Worm (Caenorhabditis elegans): ENCODE results near the gene T14G8.6.
A peak's percentile ranks its signal among the peaks of the same experiment; 100 is the strongest.

The T14G8.6 gene

ce11 chrX:12872022-12872888 is 9.6 kb upstream of the T14G8.6 start (continued):
- TF ChIP-seq F33H1.4 (GFP tag; IDR thresholded peaks at IDR 0.05) (no peak), F55B11.4 (tag; optimal IDR thresholded peaks at IDR 0.05; ENCODE audit: borderline replicate concordance, insufficient read depth) (no peak), nfya-2 (GFP tag; IDR thresholded peaks at IDR 0.05) (no peak), F39B2.1 (GFP tag; IDR thresholded peaks at IDR 0.05) (no peak), D2030.7 (GFP tag; IDR thresholded peaks at IDR 0.05) (no peak), K12H6.12 (tag; optimal IDR thresholded peaks at IDR 0.05) (peak; percentile 74), F52B5.7 (tag; optimal IDR thresholded peaks at IDR 0.05) (no peak), ccch-3 (GFP tag; optimal IDR thresholded peaks at IDR 0.05) (no peak), egrh-3 (GFP tag; IDR thresholded peaks at IDR 0.05) (peak; percentile 12; the same call in 1 of the 2 replicates), snpc-4 (GFP tag; optimal IDR thresholded peaks at IDR 0.05) (no peak), snpc-4 (tag; optimal IDR thresholded peaks at IDR 0.05) (peak in 2 of 4 experiments; percentile 44 to 51), zim-3 (tag; optimal IDR thresholded peaks at IDR 0.05) (no peak), hlh-12 (tag; optimal IDR thresholded peaks at IDR 0.05) (no peak), lir-1 (GFP tag; conservative IDR thresholded peaks at IDR 0.05) (0 out of 2 replicates have a peak, but pooled peaks have one; percentile 51), rcor-1 (GFP tag; IDR thresholded peaks at IDR 0.05) (no peak), snpc-1.3 (tag; optimal IDR thresholded peaks at IDR 0.05; ENCODE audit: insufficient read depth) (no peak), F22D6.2 (tag; optimal IDR thresholded peaks at IDR 0.05) (peak; percentile 85), aptf-2 (GFP tag; conservative IDR thresholded peaks at IDR 0.05) (no peak), mxl-1 (tag; optimal IDR thresholded peaks at IDR 0.05) (peak; percentile 12), let-526 (GFP tag; IDR thresholded peaks at IDR 0.05) (peak; percentile 56; the same call in 1 of the 2 replicates), dpff-1 (tag; optimal IDR thresholded peaks at IDR 0.05) (no peak), mel-28 (tag; optimal IDR thresholded peaks at IDR 0.05; ENCODE audit: borderline replicate concordance) (no peak), ceh-58 (GFP tag; IDR thresholded peaks at IDR 0.05) (no peak), attf-3 (GFP tag; conservative IDR thresholded peaks at IDR 0.05) (no peak), hmg-1.2 (GFP tag; IDR thresholded peaks at IDR 0.05) (peak; percentile 48; the same call in 1 of the 2 replicates), Y95B8A.8 (GFP tag; IDR thresholded peaks at IDR 0.05) (no peak), snpc-1.1 (tag; optimal IDR thresholded peaks at IDR 0.05; ENCODE audit: insufficient read depth) (no peak), zfh-2 (GFP tag; conservative IDR thresholded peaks at IDR 0.05) (peak; percentile 93), lin-54 (GFP tag; optimal IDR thresholded peaks at IDR 0.05) (peak; percentile 54), him-1 (tag; optimal IDR thresholded peaks at IDR 0.05) (no peak), mcd-1 (GFP tag; IDR thresholded peaks at IDR 0.05) (peak; percentile 61), nfyb-1 (GFP tag; IDR thresholded peaks at IDR 0.05) (peak; percentile 72; the same call in 1 of the 2 replicates), rpc-1 (optimal IDR thresholded peaks at IDR 0.05) (no peak), rpc-1 (tag; optimal IDR thresholded peaks at IDR 0.05) (no peak), sdz-38 (tag; optimal IDR thresholded peaks at IDR 0.05) (no peak), repo-1 (tag; optimal IDR thresholded peaks at IDR 0.05) (peak; percentile 57), bed-1 (GFP tag; IDR thresholded peaks at IDR 0.05) (no peak), aptf-3 (GFP tag; IDR thresholded peaks at IDR 0.05) (no peak), bed-2 (GFP tag; IDR thresholded peaks at IDR 0.05) (no peak), nhr-179 (tag; optimal IDR thresholded peaks at IDR 0.05) (no peak), sptf-2 (GFP tag; optimal IDR thresholded peaks at IDR 0.05) (peak; percentile 79), ekl-4 (GFP tag; IDR thresholded peaks at IDR 0.05) (no peak), hrde-1 (tag; optimal IDR thresholded peaks at IDR 0.05; ENCODE audit: borderline replicate concordance) (no peak)

All from whole organism, young adult.